Worm (Caenorhabditis elegans): ENCODE results near the gene dao-6.
A peak's percentile ranks its signal among the peaks of the same experiment; 100 is the strongest.

Gene dao-6

ce11 chrIII:9735857-9736256, at the start of gene dao-6:
Gene dao-6, minus strand, starts transcription at chrIII:9736201.
- no peak for TF ChIP-seq unc-39 (tag; optimal IDR thresholded peaks at IDR 0.05)
- TF ChIP-seq nhr-77 (tag; optimal IDR thresholded peaks at IDR 0.05) = no peak
- no peak for TF ChIP-seq nhr-76 (tag; optimal IDR thresholded peaks at IDR 0.05)
- TF ChIP-seq fkh-2 (tag; optimal IDR thresholded peaks at IDR 0.05) = no peak
- peak; percentile 97 for TF ChIP-seq pha-4 (tag; optimal IDR thresholded peaks at IDR 0.05)
- TF ChIP-seq elt-3 (tag; optimal IDR thresholded peaks at IDR 0.05) = no peak
- no peak for TF ChIP-seq nhr-43 (tag; optimal IDR thresholded peaks at IDR 0.05; ENCODE audit: poor library complexity, severe bottlenecking)
- TF ChIP-seq ztf-4 (tag; optimal IDR thresholded peaks at IDR 0.05) = no peak

- TF ChIP-seq jun-1 (tag; optimal IDR thresholded peaks at IDR 0.05) (peak; percentile 23), lsy-12 (tag; optimal IDR thresholded peaks at IDR 0.05) (peak; percentile 63), nhr-28 (tag; optimal IDR thresholded peaks at IDR 0.05) (no peak), elt-1 (tag; optimal IDR thresholded peaks at IDR 0.05) (no peak), nhr-77 (tag; optimal IDR thresholded peaks at IDR 0.05) (peak; percentile 27), pha-4 (tag; optimal IDR thresholded peaks at IDR 0.05) (no peak), fos-1 (tag; optimal IDR thresholded peaks at IDR 0.05) (no peak), nhr-23 (tag; optimal IDR thresholded peaks at IDR 0.05) (peak; percentile 21), tbx-2 (tag; optimal IDR thresholded peaks at IDR 0.05) (peak; percentile 28), R02D3.7 (tag; optimal IDR thresholded peaks at IDR 0.05) (no peak), elt-2 (tag; optimal IDR thresholded peaks at IDR 0.05) (peak; percentile 24), mdl-1 (tag; optimal IDR thresholded peaks at IDR 0.05) (no peak), ceh-28 (tag; optimal IDR thresholded peaks at IDR 0.05) (peak; percentile 22), nhr-43 (tag; optimal IDR thresholded peaks at IDR 0.05; ENCODE audit: poor library complexity, severe bottlenecking) (peak; percentile 33), ama-1 (optimal IDR thresholded peaks at IDR 0.05) (no peak), aly-2 (tag; optimal IDR thresholded peaks at IDR 0.05) (peak; percentile 65), ceh-82 (tag; optimal IDR thresholded peaks at IDR 0.05) (peak; percentile 8)
Observed at ce11 chrIII:9783133-9783590, 47.2 kb upstream of the dao-6 start.

ce11 chrIII:9782483-9783081, 46.6 kb upstream of the dao-6 start, which contains the start of gene R10E11.6:
Gene R10E11.6, plus strand, starts transcription at chrIII:9783006.
- TF ChIP-seq fos-1 (tag; optimal IDR thresholded peaks at IDR 0.05) = no peak
- TF ChIP-seq unc-62 (GFP tag; optimal IDR thresholded peaks at IDR 0.05) = no peak
- no peak for TF ChIP-seq unc-39 (tag; optimal IDR thresholded peaks at IDR 0.05)
- TF ChIP-seq sea-2 (GFP tag; optimal IDR thresholded peaks at IDR 0.05) = no peak
- no peak for TF ChIP-seq ceh-9 (tag; optimal IDR thresholded peaks at IDR 0.05)
- no peak for TF ChIP-seq eor-1 (tag; optimal IDR thresholded peaks at IDR 0.05)
- no peak for TF ChIP-seq R02D3.7 (tag; optimal IDR thresholded peaks at IDR 0.05)
- no peak for TF ChIP-seq aly-2 (tag; optimal IDR thresholded peaks at IDR 0.05)
- TF ChIP-seq ceh-16 (tag; optimal IDR thresholded peaks at IDR 0.05) = no peak
- no peak for TF ChIP-seq ama-1 (optimal IDR thresholded peaks at IDR 0.05)
- no peak for TF ChIP-seq elt-1 (tag; optimal IDR thresholded peaks at IDR 0.05)

- TF ChIP-seq nhr-43 (tag; optimal IDR thresholded peaks at IDR 0.05; ENCODE audit: poor library complexity, severe bottlenecking) (peak; percentile 37), ama-1 (optimal IDR thresholded peaks at IDR 0.05) (peak; percentile 75), fkh-2 (tag; optimal IDR thresholded peaks at IDR 0.05) (no peak), ZK546.5 (tag; optimal IDR thresholded peaks at IDR 0.05) (no peak), daf-12 (tag; optimal IDR thresholded peaks at IDR 0.05) (no peak), elt-2 (tag; optimal IDR thresholded peaks at IDR 0.05) (peak; percentile 15), nhr-237 (tag; optimal IDR thresholded peaks at IDR 0.05) (no peak)
Observed at ce11 chrIII:9782011-9782436, 46.0 kb upstream of the dao-6 start, which contains the start of gene vha-2. Gene vha-2, plus strand, starts transcription at chrIII:9782164.

- no peak for TF ChIP-seq aly-2 (tag; optimal IDR thresholded peaks at IDR 0.05)
- TF ChIP-seq ztf-11 (tag; optimal IDR thresholded peaks at IDR 0.05) = no peak
- TF ChIP-seq sea-2 (GFP tag; optimal IDR thresholded peaks at IDR 0.05) = no peak
- peak; percentile 92 for TF ChIP-seq pha-4 (tag; optimal IDR thresholded peaks at IDR 0.05)
- peak; percentile 70 for TF ChIP-seq snpc-4 (tag; optimal IDR thresholded peaks at IDR 0.05)
- peak; percentile 52 for TF ChIP-seq ztf-4 (tag; optimal IDR thresholded peaks at IDR 0.05)
- peak; percentile 84 for TF ChIP-seq elt-2 (tag; optimal IDR thresholded peaks at IDR 0.05)
- peak; percentile 74 for TF ChIP-seq ama-1 (optimal IDR thresholded peaks at IDR 0.05)
- peak; percentile 57 for TF ChIP-seq hmg-11 (tag; optimal IDR thresholded peaks at IDR 0.05)
- no peak for TF ChIP-seq nhr-67 (tag; optimal IDR thresholded peaks at IDR 0.05)
- peak; percentile 98 for TF ChIP-seq lin-15B (tag; optimal IDR thresholded peaks at IDR 0.05)
- TF ChIP-seq lin-39 (tag; optimal IDR thresholded peaks at IDR 0.05) = peak; percentile 80
- TF ChIP-seq fkh-2 (tag; optimal IDR thresholded peaks at IDR 0.05) = no peak
- no peak for TF ChIP-seq nhr-11 (tag; optimal IDR thresholded peaks at IDR 0.05)
- TF ChIP-seq ZK546.5 (tag; optimal IDR thresholded peaks at IDR 0.05) = peak; percentile 3
- no peak for TF ChIP-seq zag-1 (tag; optimal IDR thresholded peaks at IDR 0.05)
- peak; percentile 73 for TF ChIP-seq nhr-23 (tag; optimal IDR thresholded peaks at IDR 0.05)
- TF ChIP-seq ceh-82 (tag; optimal IDR thresholded peaks at IDR 0.05) = no peak
- no peak for TF ChIP-seq nhr-76 (tag; optimal IDR thresholded peaks at IDR 0.05)
- TF ChIP-seq elt-1 (tag; optimal IDR thresholded peaks at IDR 0.05) = no peak
- no peak for TF ChIP-seq nhr-28 (tag; optimal IDR thresholded peaks at IDR 0.05)
- peak; percentile 90 for TF ChIP-seq jun-1 (tag; optimal IDR thresholded peaks at IDR 0.05)
- TF ChIP-seq ceh-16 (tag; optimal IDR thresholded peaks at IDR 0.05) = no peak
- no peak for TF ChIP-seq nhr-12 (tag; optimal IDR thresholded peaks at IDR 0.05)
- TF ChIP-seq mdl-1 (tag; optimal IDR thresholded peaks at IDR 0.05) = no peak
- TF ChIP-seq elt-3 (tag; optimal IDR thresholded peaks at IDR 0.05) = peak in 2 of 3 experiments; percentile 23 to 46
- TF ChIP-seq fos-1 (tag; optimal IDR thresholded peaks at IDR 0.05) = peak; percentile 80
- TF ChIP-seq ceh-28 (tag; optimal IDR thresholded peaks at IDR 0.05) = peak; percentile 66
Observed at ce11 chrIII:9780665-9781304, 44.8 kb upstream of the dao-6 start, which contains the start of gene vha-1. Gene vha-1, plus strand, starts transcription at chrIII:9781254.
